ENCODE assay signal across 1 fruit fly cellular context in the genomic region with DNA sequence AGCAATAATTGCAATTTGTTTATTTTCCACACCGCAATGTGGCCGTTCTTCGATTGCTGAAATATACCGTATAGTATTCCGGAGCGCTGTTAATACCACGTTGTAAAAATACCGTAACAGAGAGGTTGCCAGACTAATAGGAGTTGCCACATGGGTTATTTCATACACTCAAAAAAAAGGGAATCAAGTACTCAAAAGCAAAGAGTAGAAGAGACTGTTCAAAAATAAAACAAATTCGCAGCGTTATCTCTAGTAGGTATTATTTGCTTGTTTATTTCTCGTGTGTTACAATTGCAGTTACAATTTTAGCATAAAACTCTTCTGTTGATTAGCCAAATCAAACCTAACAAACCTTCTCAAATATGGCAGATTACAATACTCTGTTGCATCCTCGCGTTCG.
TF ChIP-seq lines count a peak whose summit lies in the region.

A gene (minus strand): TSS at position 59 of the 400 bp plus-strand sequence.

TF ChIP-seq in whole organism, embryonic, 481 proteins besides CTCF, POLR2A, EP300 and RAD21 (continued from another document and continues in another):
- no peak for TF ChIP-seq hth (optimal IDR thresholded peaks at IDR 0.05; lab: Kevin White, UChicago)
- no peak for TF ChIP-seq CG31365 (tag; optimal IDR thresholded peaks at IDR 0.05; lab: Kevin White, UChicago)
- TF ChIP-seq CG6272 (GFP tag; IDR thresholded peaks at IDR 0.05; lab: Robert Waterston, UW): peak; percentile 54; the same call in 1 of the 2 replicates
- peak; percentile 69 for TF ChIP-seq CG10979 (tag; optimal IDR thresholded peaks at IDR 0.05; lab: Kevin White, UChicago)
- peak; percentile 47 for TF ChIP-seq CG8388 (GFP tag; optimal IDR thresholded peaks at IDR 0.05; lab: Kevin White, UChicago)
- peak; percentile 39; the same call in 1 of the 2 replicates for TF ChIP-seq aop (GFP tag; IDR thresholded peaks at IDR 0.05; lab: Robert Waterston, UW)
- peak; percentile 82 for TF ChIP-seq ttk (GFP tag; IDR thresholded peaks at IDR 0.05; lab: Robert Waterston, UW)
- TF ChIP-seq Lim3 (GFP tag; IDR thresholded peaks at IDR 0.05; lab: Robert Waterston, UW): no peak
- peak; percentile 36; the same call in 1 of the 2 replicates for TF ChIP-seq CG7372 (GFP tag; IDR thresholded peaks at IDR 0.05; lab: Robert Waterston, UW)
- no peak for TF ChIP-seq cas (GFP tag; IDR thresholded peaks at IDR 0.05; lab: Robert Waterston, UW)
- TF ChIP-seq Ptx1 (GFP tag; IDR thresholded peaks at IDR 0.05; lab: Robert Waterston, UW): peak; percentile 74
- TF ChIP-seq CG3065 (GFP tag; optimal IDR thresholded peaks at IDR 0.05; lab: Kevin White, UChicago): peak; percentile 58
- peak; percentile 62 for TF ChIP-seq CG9817 (tag; optimal IDR thresholded peaks at IDR 0.05; lab: Kevin White, UChicago)
- peak; percentile 62 for TF ChIP-seq Mad (GFP tag; optimal IDR thresholded peaks at IDR 0.05; lab: Kevin White, UChicago)
- peak; percentile 64 for TF ChIP-seq gcm (GFP tag; optimal IDR thresholded peaks at IDR 0.05; lab: Kevin White, UChicago)
- TF ChIP-seq CG11696 (GFP tag; IDR thresholded peaks at IDR 0.05; lab: Robert Waterston, UW): no peak
- TF ChIP-seq slou (GFP tag; optimal IDR thresholded peaks at IDR 0.05; lab: Kevin White, UChicago): peak; percentile 58
- peak; percentile 44; the same call in 2 of the 3 replicates for TF ChIP-seq Optix (GFP tag; IDR thresholded peaks at IDR 0.05; lab: Robert Waterston, UW)
- peak; percentile 71 for TF ChIP-seq CG12236 (GFP tag; optimal IDR thresholded peaks at IDR 0.05; lab: Kevin White, UChicago)
- no peak for TF ChIP-seq ATbp (GFP tag; optimal IDR thresholded peaks at IDR 0.05; lab: Kevin White, UChicago)
- TF ChIP-seq BtbVII (GFP tag; optimal IDR thresholded peaks at IDR 0.05; lab: Kevin White, UChicago): peak; percentile 75
- TF ChIP-seq CG2199 (GFP tag; IDR thresholded peaks at IDR 0.05; lab: Robert Waterston, UW): peak; percentile 70; the same call in 2 of the 3 replicates
- peak; percentile 16 for TF ChIP-seq ac (GFP tag; optimal IDR thresholded peaks at IDR 0.05; lab: Kevin White, UChicago)
- TF ChIP-seq CG8944 (GFP tag; optimal IDR thresholded peaks at IDR 0.05; lab: Kevin White, UChicago): peak; percentile 87
- peak; percentile 67; the same call in 2 of the 3 replicates for TF ChIP-seq Aef1 (GFP tag; IDR thresholded peaks at IDR 0.05; lab: Robert Waterston, UW)
- TF ChIP-seq tna (GFP tag; IDR thresholded peaks at IDR 0.05; lab: Robert Waterston, UW; ENCODE audit: partially characterized antibody): no peak
- TF ChIP-seq cato (GFP tag; optimal IDR thresholded peaks at IDR 0.05; lab: Kevin White, UChicago; ENCODE audit: borderline replicate concordance): peak; percentile 68
- TF ChIP-seq onecut (GFP tag; IDR thresholded peaks at IDR 0.05; lab: Robert Waterston, UW): peak; percentile 52
- TF ChIP-seq tgo (GFP tag; IDR thresholded peaks at IDR 0.05; lab: Robert Waterston, UW): peak; percentile 79
- peak; percentile 83 for TF ChIP-seq Atf-2 (GFP tag; optimal IDR thresholded peaks at IDR 0.05; lab: Kevin White, UChicago)
- no peak for TF ChIP-seq TFAM (GFP tag; optimal IDR thresholded peaks at IDR 0.05; lab: Kevin White, UChicago)
- peak; percentile 66 for TF ChIP-seq kay (GFP tag; optimal IDR thresholded peaks at IDR 0.05; lab: Kevin White, UChicago)
- TF ChIP-seq CG14050 (GFP tag; IDR thresholded peaks at IDR 0.05; lab: Robert Waterston, UW): peak; percentile 38; the same call in 1 of the 3 replicates
- peak; percentile 97 for TF ChIP-seq zf30C (GFP tag; optimal IDR thresholded peaks at IDR 0.05; lab: Kevin White, UChicago)
- no peak for TF ChIP-seq Poxn (GFP tag; IDR thresholded peaks at IDR 0.05; lab: Robert Waterston, UW)
- TF ChIP-seq odd (GFP tag; optimal IDR thresholded peaks at IDR 0.05; lab: Kevin White, UChicago): peak; percentile 45
- peak; percentile 43; the same call in 2 of the 3 replicates for TF ChIP-seq B-H1 (GFP tag; IDR thresholded peaks at IDR 0.05; lab: Robert Waterston, UW)
- peak; percentile 67 for TF ChIP-seq wdn (GFP tag; IDR thresholded peaks at IDR 0.05; lab: Robert Waterston, UW)
- peak; percentile 37 for TF ChIP-seq CG7928 (GFP tag; optimal IDR thresholded peaks at IDR 0.05; lab: Kevin White, UChicago)
- peak; percentile 79 for TF ChIP-seq Xrp1 (GFP tag; IDR thresholded peaks at IDR 0.05; lab: Robert Waterston, UW)
- TF ChIP-seq CG12744 (GFP tag; optimal IDR thresholded peaks at IDR 0.05; lab: Kevin White, UChicago): peak; percentile 69
- peak; percentile 50; the same call in 1 of the 3 replicates for TF ChIP-seq Mrtf (GFP tag; IDR thresholded peaks at IDR 0.05; lab: Robert Waterston, UW)
- peak in 1 of 3 experiments; percentile 58 for TF ChIP-seq Stat92E (GFP tag; optimal IDR thresholded peaks at IDR 0.05; lab: Kevin White, UChicago)
- TF ChIP-seq CG16863 (GFP tag; optimal IDR thresholded peaks at IDR 0.05; lab: Kevin White, UChicago): peak; percentile 83
- peak; percentile 87 for TF ChIP-seq CG9609 (GFP tag; optimal IDR thresholded peaks at IDR 0.05; lab: Kevin White, UChicago)
- peak; percentile 79 for TF ChIP-seq CG12219 (GFP tag; optimal IDR thresholded peaks at IDR 0.05; lab: Kevin White, UChicago)
- TF ChIP-seq CG3847 (GFP tag; IDR thresholded peaks at IDR 0.05; lab: Robert Waterston, UW): peak; percentile 86
- peak; percentile 8 for TF ChIP-seq kah (GFP tag; optimal IDR thresholded peaks at IDR 0.05; lab: Kevin White, UChicago)
- peak; percentile 84 for TF ChIP-seq ind (GFP tag; optimal IDR thresholded peaks at IDR 0.05; lab: Kevin White, UChicago)
- TF ChIP-seq CG8359 (GFP tag; optimal IDR thresholded peaks at IDR 0.05; lab: Kevin White, UChicago; ENCODE audit: borderline replicate concordance): no peak
- peak; percentile 36 for TF ChIP-seq salm (tag; optimal IDR thresholded peaks at IDR 0.05; lab: Kevin White, UChicago)
- peak; percentile 51 for TF ChIP-seq schlank (tag; optimal IDR thresholded peaks at IDR 0.05; lab: Kevin White, UChicago)
- peak; percentile 61; the same call in 1 of the 2 replicates for TF ChIP-seq CG5953 (GFP tag; IDR thresholded peaks at IDR 0.05; lab: Robert Waterston, UW)
- TF ChIP-seq esg (GFP tag; conservative IDR thresholded peaks at IDR 0.05; lab: Robert Waterston, UW): peak; percentile 67
- TF ChIP-seq dysf (GFP tag; IDR thresholded peaks at IDR 0.05; lab: Robert Waterston, UW): peak; percentile 78
- TF ChIP-seq Dfd (GFP tag; optimal IDR thresholded peaks at IDR 0.05; lab: Kevin White, UChicago): no peak
- no peak for TF ChIP-seq hkb (optimal IDR thresholded peaks at IDR 0.05; lab: Kevin White, UChicago)
- peak; percentile 83 for TF ChIP-seq hkb (GFP tag; IDR thresholded peaks at IDR 0.05; lab: Robert Waterston, UW)
- TF ChIP-seq dmrt99B (tag; optimal IDR thresholded peaks at IDR 0.05; lab: Kevin White, UChicago): no peak
- no peak for TF ChIP-seq GATAe (GFP tag; conservative IDR thresholded peaks at IDR 0.05; lab: Robert Waterston, UW)
- peak; percentile 77 for TF ChIP-seq CG7839 (tag; optimal IDR thresholded peaks at IDR 0.05; lab: Kevin White, UChicago)
- TF ChIP-seq gem (tag; optimal IDR thresholded peaks at IDR 0.05; lab: Kevin White, UChicago): peak; percentile 85
- TF ChIP-seq z (GFP tag; IDR thresholded peaks at IDR 0.05; lab: Robert Waterston, UW): no peak
- TF ChIP-seq sug (tag; optimal IDR thresholded peaks at IDR 0.05; lab: Kevin White, UChicago): peak; percentile 51
- TF ChIP-seq Doc3 (GFP tag; IDR thresholded peaks at IDR 0.05; lab: Robert Waterston, UW; ENCODE audit: partially characterized antibody): no peak
- peak; percentile 76; the same call in 2 of the 3 replicates for TF ChIP-seq zfh1 (GFP tag; IDR thresholded peaks at IDR 0.05; lab: Robert Waterston, UW)
- TF ChIP-seq ab (GFP tag; optimal IDR thresholded peaks at IDR 0.05; lab: Kevin White, UChicago): peak; percentile 66
- peak; percentile 18; the same call in 1 of the 2 replicates for TF ChIP-seq dati (GFP tag; IDR thresholded peaks at IDR 0.05; lab: Robert Waterston, UW)
- TF ChIP-seq CG9215 (GFP tag; IDR thresholded peaks at IDR 0.05; lab: Robert Waterston, UW): peak; percentile 63
- TF ChIP-seq Deaf1 (tag; optimal IDR thresholded peaks at IDR 0.05; lab: Kevin White, UChicago): peak; percentile 37
- TF ChIP-seq CG1792 (GFP tag; optimal IDR thresholded peaks at IDR 0.05; lab: Kevin White, UChicago): peak; percentile 58
- TF ChIP-seq gro (GFP tag; optimal IDR thresholded peaks at IDR 0.05; lab: Kevin White, UChicago): peak; percentile 89
- no peak for TF ChIP-seq abd-A (tag; optimal IDR thresholded peaks at IDR 0.05; lab: Kevin White, UChicago)
- TF ChIP-seq CG7271 (tag; optimal IDR thresholded peaks at IDR 0.05; lab: Kevin White, UChicago): no peak
- TF ChIP-seq Sry-β (GFP tag; optimal IDR thresholded peaks at IDR 0.05; lab: Kevin White, UChicago): peak; percentile 16
- peak; percentile 97 for TF ChIP-seq Med (GFP tag; lab: Kevin White, UChicago)
- TF ChIP-seq disco-r (GFP tag; optimal IDR thresholded peaks at IDR 0.05; lab: Kevin White, UChicago): peak; percentile 69
- peak; percentile 81 for TF ChIP-seq CG8089 (GFP tag; optimal IDR thresholded peaks at IDR 0.05; lab: Kevin White, UChicago)
- TF ChIP-seq Awh (GFP tag; IDR thresholded peaks at IDR 0.05; lab: Robert Waterston, UW): peak; percentile 67
- TF ChIP-seq CG43689 (GFP tag; IDR thresholded peaks at IDR 0.05; lab: Robert Waterston, UW): 0 out of 2 replicates have a peak, but pooled peaks have one; percentile 27
- peak; percentile 76 for TF ChIP-seq en (GFP tag; optimal IDR thresholded peaks at IDR 0.05; lab: Kevin White, UChicago)
- TF ChIP-seq CG6654 (GFP tag; optimal IDR thresholded peaks at IDR 0.05; lab: Kevin White, UChicago): peak; percentile 21
- peak; percentile 74 for TF ChIP-seq CG13424 (tag; optimal IDR thresholded peaks at IDR 0.05; lab: Kevin White, UChicago)
- TF ChIP-seq CG42726 (GFP tag; IDR thresholded peaks at IDR 0.05; lab: Robert Waterston, UW; ENCODE audit: partially characterized antibody): no peak
- no peak for TF ChIP-seq CG10565 (GFP tag; optimal IDR thresholded peaks at IDR 0.05; lab: Kevin White, UChicago)
- TF ChIP-seq Eip74EF (GFP tag; optimal IDR thresholded peaks at IDR 0.05; lab: Kevin White, UChicago): peak in 1 of 2 experiments; percentile 26
- peak; percentile 78 for TF ChIP-seq Atf6 (GFP tag; IDR thresholded peaks at IDR 0.05; lab: Robert Waterston, UW)
- TF ChIP-seq NfI (GFP tag; optimal IDR thresholded peaks at IDR 0.05; lab: Kevin White, UChicago): peak; percentile 82
- peak; percentile 83 for TF ChIP-seq lmd (GFP tag; IDR thresholded peaks at IDR 0.05; lab: Robert Waterston, UW)
- peak; percentile 75 for TF ChIP-seq CG11398 (GFP tag; optimal IDR thresholded peaks at IDR 0.05; lab: Kevin White, UChicago)
- TF ChIP-seq caup (GFP tag; optimal IDR thresholded peaks at IDR 0.05; lab: Kevin White, UChicago; ENCODE audit: severe bottlenecking): peak; percentile 75
- TF ChIP-seq Ravus (GFP tag; IDR thresholded peaks at IDR 0.05; lab: Robert Waterston, UW): no peak
- TF ChIP-seq HLHmδ (GFP tag; optimal IDR thresholded peaks at IDR 0.05; lab: Kevin White, UChicago): no peak
- TF ChIP-seq stwl (tag; optimal IDR thresholded peaks at IDR 0.05; lab: Kevin White, UChicago): peak; percentile 76
- peak; percentile 8 for TF ChIP-seq run (tag; optimal IDR thresholded peaks at IDR 0.05; lab: Kevin White, UChicago)
- peak; percentile 77 for TF ChIP-seq maf-S (GFP tag; optimal IDR thresholded peaks at IDR 0.05; lab: Kevin White, UChicago)
- TF ChIP-seq jumu (GFP tag; optimal IDR thresholded peaks at IDR 0.05; lab: Kevin White, UChicago): peak; percentile 82
- peak; percentile 30; the same call in 1 of the 2 replicates for TF ChIP-seq ap (GFP tag; IDR thresholded peaks at IDR 0.05; lab: Robert Waterston, UW)
- TF ChIP-seq Pdp1 (GFP tag; optimal IDR thresholded peaks at IDR 0.05; lab: Kevin White, UChicago): peak; percentile 78 to 85
- TF ChIP-seq MBD-R2 (GFP tag; IDR thresholded peaks at IDR 0.05; lab: Robert Waterston, UW): peak; percentile 94
- TF ChIP-seq Side (GFP tag; optimal IDR thresholded peaks at IDR 0.05; lab: Kevin White, UChicago): peak; percentile 90
- TF ChIP-seq CG13624 (GFP tag; optimal IDR thresholded peaks at IDR 0.05; lab: Kevin White, UChicago): peak; percentile 86
- TF ChIP-seq Opbp (GFP tag; IDR thresholded peaks at IDR 0.05; lab: Robert Waterston, UW; ENCODE audit: partially characterized antibody): peak; percentile 48; the same call in 1 of the 3 replicates
- TF ChIP-seq CG33213 (GFP tag; optimal IDR thresholded peaks at IDR 0.05; lab: Kevin White, UChicago): peak; percentile 82
- TF ChIP-seq CG4730 (GFP tag; IDR thresholded peaks at IDR 0.05; lab: Robert Waterston, UW): peak; percentile 61
- TF ChIP-seq CG7786 (GFP tag; optimal IDR thresholded peaks at IDR 0.05; lab: Kevin White, UChicago): peak; percentile 87
- peak; percentile 54 for TF ChIP-seq slp2 (GFP tag; optimal IDR thresholded peaks at IDR 0.05; lab: Kevin White, UChicago)
- TF ChIP-seq CG1832 (GFP tag; optimal IDR thresholded peaks at IDR 0.05; lab: Kevin White, UChicago): no peak
- TF ChIP-seq mld (GFP tag; IDR thresholded peaks at IDR 0.05; lab: Robert Waterston, UW; ENCODE audit: partially characterized antibody): no peak
- peak; percentile 79 for TF ChIP-seq CG16779 (GFP tag; IDR thresholded peaks at IDR 0.05; lab: Robert Waterston, UW)
- TF ChIP-seq NC2α (GFP tag; optimal IDR thresholded peaks at IDR 0.05; lab: Kevin White, UChicago): peak; percentile 76
- TF ChIP-seq chinmo (GFP tag; IDR thresholded peaks at IDR 0.05; lab: Robert Waterston, UW; ENCODE audit: partially characterized antibody): 0 out of 4 replicates have a peak, but pooled peaks have one; percentile 27
- peak; percentile 61 for TF ChIP-seq CG2116 (GFP tag; optimal IDR thresholded peaks at IDR 0.05; lab: Kevin White, UChicago)
- TF ChIP-seq CG13287 (GFP tag; IDR thresholded peaks at IDR 0.05; lab: Robert Waterston, UW; ENCODE audit: partially characterized antibody): peak; percentile 21; the same call in 1 of the 2 replicates
- TF ChIP-seq scrt (GFP tag; optimal IDR thresholded peaks at IDR 0.05; lab: Kevin White, UChicago): peak; percentile 69
- TF ChIP-seq Blimp-1 (GFP tag; optimal IDR thresholded peaks at IDR 0.05; lab: Kevin White, UChicago): peak; percentile 63
- TF ChIP-seq Sox102F (GFP tag; optimal IDR thresholded peaks at IDR 0.05; lab: Kevin White, UChicago): peak; percentile 75
- peak; percentile 86 for TF ChIP-seq pho (GFP tag; optimal IDR thresholded peaks at IDR 0.05; lab: Kevin White, UChicago)
- TF ChIP-seq CG32532 (GFP tag; IDR thresholded peaks at IDR 0.05; lab: Robert Waterston, UW): peak; percentile 90
- TF ChIP-seq CG2129 (GFP tag; IDR thresholded peaks at IDR 0.05; lab: Robert Waterston, UW; ENCODE audit: partially characterized antibody): no peak
- TF ChIP-seq HLH4C (GFP tag; IDR thresholded peaks at IDR 0.05; lab: Robert Waterston, UW; ENCODE audit: partially characterized antibody): no peak
- TF ChIP-seq pros (GFP tag; optimal IDR thresholded peaks at IDR 0.05; lab: Kevin White, UChicago): no peak
